Worm (Caenorhabditis elegans): ENCODE data around the gene ZK470.2.

ce11 chrX:4148449-4149031 is 13.6 kb downstream of the ZK470.2 start:
- TF ChIP-seq madf-8 (GFP tag; conservative IDR thresholded peaks at IDR 0.05), result no peak
- TF ChIP-seq F10E7.11 (tag; optimal IDR thresholded peaks at IDR 0.05), result no peak
- TF ChIP-seq ama-1 (optimal IDR thresholded peaks at IDR 0.05), result no peak
- peak in 1 of 2 experiments; percentile 41 for TF ChIP-seq ama-1 (GFP tag; optimal IDR thresholded peaks at IDR 0.05)
- no peak for TF ChIP-seq B0261.1 (tag; optimal IDR thresholded peaks at IDR 0.05)
- no peak for TF ChIP-seq akir-1 (GFP tag; optimal IDR thresholded peaks at IDR 0.05)
- no peak for TF ChIP-seq lsl-1 (GFP tag; optimal IDR thresholded peaks at IDR 0.05)
- no peak for TF ChIP-seq dpl-1 (GFP tag; optimal IDR thresholded peaks at IDR 0.05)
- TF ChIP-seq bed-2 (GFP tag; IDR thresholded peaks at IDR 0.05), result no peak
- TF ChIP-seq hlh-12 (tag; optimal IDR thresholded peaks at IDR 0.05), result no peak
- TF ChIP-seq him-1 (tag; optimal IDR thresholded peaks at IDR 0.05), result no peak
- no peak for TF ChIP-seq B0035.1 (tag; optimal IDR thresholded peaks at IDR 0.05)
- no peak for TF ChIP-seq nfya-2 (GFP tag; IDR thresholded peaks at IDR 0.05)

Data from whole organism, young adult.